Worm (Caenorhabditis elegans) whole organism, late embryonic: ENCODE measurements around the gene sqv-2.
A peak's percentile ranks its signal among the peaks of the same experiment; 100 is the strongest.

Source experiments
- C08G9.2 ChIP-seq: sonication (generic microtip); optimal IDR thresholded peaks from 2 replicates; lab custom pipeline; 2016; ENCODE audit warnings: mild to moderate bottlenecking, missing genetic modification characterization, moderate library complexity, missing compliant biosample characterization
- C38D4.7 ChIP-seq: fragments of 200-800 bp; sonication (Bioruptor generic); optimal IDR thresholded peaks from 2 replicates; lab custom pipeline; 2018; ENCODE audit warnings: mild to moderate bottlenecking, missing genetic modification characterization, moderate library complexity, missing compliant biosample characterization
- K02D7.2 ChIP-seq: sonication (generic microtip); optimal IDR thresholded peaks from 2 replicates; lab custom pipeline; 2017; ENCODE audit warnings: mild to moderate bottlenecking, missing genetic modification characterization, missing compliant biosample characterization
- T23F11.4 ChIP-seq: fragments of 200-800 bp; sonication (Bioruptor generic); optimal IDR thresholded peaks from 2 replicates; lab custom pipeline; 2018; ENCODE audit warnings: mild to moderate bottlenecking, missing genetic modification characterization, missing compliant biosample characterization
- Y22D7AL.16 ChIP-seq: sonication (generic microtip); optimal IDR thresholded peaks from 2 replicates; lab custom pipeline; 2016; ENCODE audit warnings: missing genetic modification characterization, missing compliant biosample characterization
- ama-1 ChIP-seq: fragments of 150-350 bp; optimal IDR thresholded peaks from 2 replicates; lab custom pipeline; 2014
- ceh-14 ChIP-seq: sonication (generic microtip); optimal IDR thresholded peaks from 2 replicates; lab custom pipeline; 2016; ENCODE audit warnings: missing genotype, missing genetic modification characterization, missing compliant biosample characterization
- ceh-18 ChIP-seq: sonication (generic microtip); optimal IDR thresholded peaks from 2 replicates; lab custom pipeline; 2016; ENCODE audit warnings: missing genetic modification characterization, missing compliant biosample characterization
- ceh-19 ChIP-seq: fragments of 200-800 bp; sonication (Bioruptor generic); optimal IDR thresholded peaks from 2 replicates; lab custom pipeline; 2018; ENCODE audit warnings: mild to moderate bottlenecking, missing genetic modification characterization, missing compliant biosample characterization
- ceh-30 ChIP-seq: fragments of 150-350 bp; optimal IDR thresholded peaks from 2 replicates; lab custom pipeline; 2014; ENCODE audit warnings: missing biosample characterization, missing genetic modification characterization
- ceh-31 ChIP-seq: sonication (generic microtip); optimal IDR thresholded peaks from 2 replicates; lab custom pipeline; 2016; ENCODE audit warnings: missing genetic modification characterization, missing compliant biosample characterization
- ceh-34 ChIP-seq: sonication (generic microtip); optimal IDR thresholded peaks from 2 replicates; lab custom pipeline; 2016; ENCODE audit warnings: mild to moderate bottlenecking, missing genetic modification characterization, missing compliant biosample characterization
- ceh-48 ChIP-seq: sonication (generic microtip); optimal IDR thresholded peaks from 2 replicates; lab custom pipeline; 2016; ENCODE audit warnings: missing genetic modification characterization, inconsistent platforms, missing compliant biosample characterization
- ceh-6 ChIP-seq: fragments of 200-800 bp; sonication (Bioruptor generic); optimal IDR thresholded peaks from 2 replicates; lab custom pipeline; 2018; ENCODE audit warnings: mild to moderate bottlenecking, missing genetic modification characterization, missing compliant biosample characterization
- che-1 ChIP-seq: sonication (generic microtip); optimal IDR thresholded peaks from 2 replicates; lab custom pipeline; 2016; ENCODE audit warnings: mild to moderate bottlenecking, missing genetic modification characterization, missing compliant biosample characterization
- dmd-4 ChIP-seq: sonication (generic microtip); optimal IDR thresholded peaks from 2 replicates; lab custom pipeline; 2016; ENCODE audit warnings: borderline replicate concordance, missing genetic modification characterization, missing compliant biosample characterization
- elt-2 ChIP-seq: sonication (generic microtip); optimal IDR thresholded peaks from 2 replicates; lab custom pipeline; 2016; ENCODE audit warnings: missing genetic modification reagents, missing genetic modification characterization, missing compliant biosample characterization
- ets-4 ChIP-seq: sonication (generic microtip); optimal IDR thresholded peaks from 2 replicates; lab custom pipeline; 2016; ENCODE audit warnings: missing genetic modification characterization, missing compliant biosample characterization
- fkh-10 ChIP-seq: fragments of 150-350 bp; optimal IDR thresholded peaks from 2 replicates; lab custom pipeline; 2014; ENCODE audit warnings: missing biosample characterization, missing genetic modification reagents, missing genetic modification characterization
- gmeb-2 ChIP-seq: sonication (generic microtip); optimal IDR thresholded peaks from 2 replicates; lab custom pipeline; 2016; ENCODE audit warnings: missing genetic modification characterization, inconsistent platforms, missing compliant biosample characterization
- hlh-13 ChIP-seq: fragments of 200-800 bp; sonication (Bioruptor generic); optimal IDR thresholded peaks from 2 replicates; lab custom pipeline; 2018; ENCODE audit warnings: mild to moderate bottlenecking, missing genetic modification characterization, missing compliant biosample characterization
- hlh-15 ChIP-seq: sonication (generic microtip); optimal IDR thresholded peaks from 2 replicates; lab custom pipeline; 2016; ENCODE audit warnings: missing genetic modification characterization, missing compliant biosample characterization
- hlh-6 ChIP-seq: sonication (generic microtip); optimal IDR thresholded peaks from 2 replicates; lab custom pipeline; 2016; ENCODE audit warnings: missing genotype, missing genetic modification characterization, missing compliant biosample characterization
- hlh-8 ChIP-seq: sonication (generic microtip); optimal IDR thresholded peaks from 2 replicates; lab custom pipeline; 2016; ENCODE audit warnings: missing genotype, missing genetic modification characterization, missing compliant biosample characterization
- madf-2 ChIP-seq: sonication (generic microtip); optimal IDR thresholded peaks from 2 replicates; lab custom pipeline; 2017; ENCODE audit warnings: missing genetic modification characterization, missing compliant biosample characterization
- mec-3 ChIP-seq: sonication (generic microtip); optimal IDR thresholded peaks from 2 replicates; lab custom pipeline; 2016; ENCODE audit warnings: borderline replicate concordance, missing genetic modification characterization, missing compliant biosample characterization
- nhr-232 ChIP-seq: sonication (generic microtip); optimal IDR thresholded peaks from 2 replicates; lab custom pipeline; 2016; ENCODE audit warnings: missing genetic modification characterization, missing compliant biosample characterization
- pag-3 ChIP-seq: sonication (generic microtip); optimal IDR thresholded peaks from 2 replicates; lab custom pipeline; 2016; ENCODE audit warnings: missing compliant biosample characterization, missing genetic modification characterization, borderline replicate concordance
- pax-1 ChIP-seq: fragments of 150-350 bp; optimal IDR thresholded peaks from 2 replicates; lab custom pipeline; 2014; ENCODE audit warnings: missing biosample characterization, missing genetic modification characterization
- pha-4 ChIP-seq: fragments of 150-350 bp; optimal IDR thresholded peaks from 2 replicates; lab custom pipeline; 2018; ENCODE audit warnings: missing biosample characterization, missing genetic modification reagents, missing genetic modification characterization
- pqm-1 ChIP-seq: sonication (generic microtip); optimal IDR thresholded peaks from 2 replicates; lab custom pipeline; 2016; ENCODE audit warnings: missing genetic modification characterization, missing compliant biosample characterization
- pros-1 ChIP-seq: fragments of 150-350 bp; optimal IDR thresholded peaks from 2 replicates; lab custom pipeline; 2014; ENCODE audit warnings: missing biosample characterization, missing genetic modification reagents, missing genetic modification characterization
- sdc-2 ChIP-seq: sonication (generic microtip); optimal IDR thresholded peaks from 2 replicates; lab custom pipeline; 2016; ENCODE audit warnings: missing genotype, missing genetic modification characterization, missing compliant biosample characterization
- sox-2 ChIP-seq: fragments of 200-800 bp; sonication (Bioruptor generic); IDR thresholded peaks from 2 replicates; pipeline ENCODE4 v1.3.6; 2022; ENCODE audit warnings: missing genetic modification reagents, missing genetic modification characterization, missing compliant biosample characterization
- sox-4 ChIP-seq: sonication (generic microtip); optimal IDR thresholded peaks from 2 replicates; lab custom pipeline; 2017; ENCODE audit warnings: mild to moderate bottlenecking, missing genetic modification characterization, inconsistent platforms, missing compliant biosample characterization
- tbx-7 ChIP-seq: sonication (generic microtip); optimal IDR thresholded peaks from 2 replicates; lab custom pipeline; 2016; ENCODE audit warnings: missing genotype, missing genetic modification characterization, missing compliant biosample characterization
- unc-3 ChIP-seq, 2 experiments: fragments of 200-800 bp in 1 of 2; sonication (Bioruptor generic) in 1 of 2; sonication (generic microtip) in 1 of 2; conservative IDR thresholded peaks in 1 of 2; optimal IDR thresholded peaks in 1 of 2; 2 replicates each; pipeline versions ENCODE4 v1.3.6 to Lab custom; 2016 to 2022; ENCODE audit warnings: missing compliant biosample characterization in 2 of 2, missing genetic modification characterization in 2 of 2, missing genetic modification reagents in 1 of 2
- unc-42 ChIP-seq: sonication (generic microtip); optimal IDR thresholded peaks from 2 replicates; lab custom pipeline; 2016; ENCODE audit warnings: missing genotype, missing genetic modification characterization, missing compliant biosample characterization
- unc-55 ChIP-seq: sonication (generic microtip); optimal IDR thresholded peaks from 2 replicates; lab custom pipeline; 2017; ENCODE audit warnings: missing biosample characterization, missing genetic modification reagents, missing genetic modification characterization
- ztf-16 ChIP-seq: sonication (generic microtip); optimal IDR thresholded peaks from 2 replicates; lab custom pipeline; 2017; ENCODE audit warnings: missing genetic modification characterization, missing compliant biosample characterization

Gene sqv-2

ce11 chrII:2888957-2889630, 5.1 kb downstream of the sqv-2 start, which contains the start of gene pinn-1 (continued):
- peak; percentile 79 for TF ChIP-seq hlh-8 (tag; lab: Kevin White, UChicago)
- TF ChIP-seq pax-1 (tag; lab: Kevin White, UChicago), result no peak
- no peak for TF ChIP-seq pha-4 (tag; lab: Kevin White, UChicago)
- TF ChIP-seq ceh-31 (tag; lab: Kevin White, UChicago), result peak; percentile 99
- peak; percentile 53 for TF ChIP-seq ztf-16 (tag; lab: Kevin White, UChicago)
- TF ChIP-seq hlh-15 (tag; lab: Kevin White, UChicago), result no peak
- TF ChIP-seq hlh-6, result peak; percentile 68
- TF ChIP-seq tbx-7 (tag; lab: Kevin White, UChicago), result peak; percentile 94
- TF ChIP-seq ceh-34 (tag; lab: Kevin White, UChicago), result peak; percentile 46
- TF ChIP-seq ceh-18 (tag; lab: Kevin White, UChicago), result peak; percentile 57
- TF ChIP-seq hlh-13 (GFP tag; lab: Kevin White, UChicago), result no peak
- TF ChIP-seq ceh-48 (tag; lab: Kevin White, UChicago), result peak; percentile 91
- TF ChIP-seq pag-3 (tag; lab: Kevin White, UChicago), result no peak
- TF ChIP-seq gmeb-2, result no peak
- no peak for TF ChIP-seq K02D7.2
- TF ChIP-seq che-1 (tag; lab: Kevin White, UChicago), result peak; percentile 8
- peak; percentile 19 for TF ChIP-seq unc-55 (GFP tag; lab: Kevin White, UChicago)
- TF ChIP-seq C08G9.2, result peak; percentile 99
- no peak for TF ChIP-seq ceh-19
- TF ChIP-seq unc-3 (GFP tag; conservative IDR thresholded peaks at IDR 0.05; lab: Robert Waterston, UW), result peak; percentile 65
- TF ChIP-seq unc-3 (tag; optimal IDR thresholded peaks at IDR 0.05; lab: Kevin White, UChicago), result no peak
- TF ChIP-seq elt-2, result peak; percentile 57
- no peak for TF ChIP-seq ceh-30 (tag; lab: Kevin White, UChicago)

- TF ChIP-seq ets-4 (tag; lab: Kevin White, UChicago), result no peak
- TF ChIP-seq K02D7.2, result no peak
- no peak for TF ChIP-seq ceh-14 (tag; lab: Kevin White, UChicago)
- TF ChIP-seq sox-2 (GFP tag; lab: Robert Waterston, UW), result no peak
- peak; percentile 23 for TF ChIP-seq ceh-48 (tag; lab: Kevin White, UChicago)
- no peak for TF ChIP-seq pros-1 (tag; lab: Kevin White, UChicago)
Measured at ce11 chrII:2885518-2886449, 8.4 kb downstream of the sqv-2 start.

- TF ChIP-seq mec-3 (no peak), ceh-14 (tag; lab: Kevin White, UChicago) (no peak), sox-4 (tag; lab: Kevin White, UChicago) (no peak), sdc-2 (tag; lab: Kevin White, UChicago) (no peak), dmd-4 (no peak), ceh-6 (no peak)
Measured at ce11 chrII:2884810-2885209, 9.4 kb downstream of the sqv-2 start, which contains the start of gene pigw-1. Gene pigw-1, minus strand, starts transcription at chrII:2884910.

- TF ChIP-seq ceh-6 (no peak), che-1 (tag; lab: Kevin White, UChicago) (no peak)
Measured at ce11 chrII:2881088-2881487, 13.1 kb downstream of the sqv-2 start.

ce11 chrII:2878909-2879308, 15.3 kb downstream of the sqv-2 start:
- TF ChIP-seq ama-1, result no peak
- no peak for TF ChIP-seq T23F11.4 (GFP tag; lab: Kevin White, UChicago)
- no peak for TF ChIP-seq sox-2 (GFP tag; lab: Robert Waterston, UW)
- no peak for TF ChIP-seq ets-4 (tag; lab: Kevin White, UChicago)
- TF ChIP-seq pqm-1 (tag; lab: Kevin White, UChicago), result no peak
- TF ChIP-seq mec-3, result no peak
- TF ChIP-seq C38D4.7 (GFP tag; lab: Kevin White, UChicago), result no peak
- TF ChIP-seq Y22D7AL.16 (tag; lab: Kevin White, UChicago), result no peak
- no peak for TF ChIP-seq ceh-30 (tag; lab: Kevin White, UChicago)
- no peak for TF ChIP-seq pag-3 (tag; lab: Kevin White, UChicago)
- TF ChIP-seq elt-2, result no peak
- no peak for TF ChIP-seq unc-42 (tag; lab: Kevin White, UChicago)
- TF ChIP-seq madf-2 (tag; lab: Kevin White, UChicago), result no peak
- TF ChIP-seq fkh-10 (GFP tag; lab: Kevin White, UChicago), result no peak
- TF ChIP-seq unc-55 (GFP tag; lab: Kevin White, UChicago), result no peak
- no peak for TF ChIP-seq gmeb-2
- no peak for TF ChIP-seq hlh-13 (GFP tag; lab: Kevin White, UChicago)
- TF ChIP-seq nhr-232 (tag; lab: Kevin White, UChicago), result no peak
- TF ChIP-seq, all 69 proteins: peak for 0
